5 worm cellular contexts compared by ENCODE assay signal in the genomic region with DNA sequence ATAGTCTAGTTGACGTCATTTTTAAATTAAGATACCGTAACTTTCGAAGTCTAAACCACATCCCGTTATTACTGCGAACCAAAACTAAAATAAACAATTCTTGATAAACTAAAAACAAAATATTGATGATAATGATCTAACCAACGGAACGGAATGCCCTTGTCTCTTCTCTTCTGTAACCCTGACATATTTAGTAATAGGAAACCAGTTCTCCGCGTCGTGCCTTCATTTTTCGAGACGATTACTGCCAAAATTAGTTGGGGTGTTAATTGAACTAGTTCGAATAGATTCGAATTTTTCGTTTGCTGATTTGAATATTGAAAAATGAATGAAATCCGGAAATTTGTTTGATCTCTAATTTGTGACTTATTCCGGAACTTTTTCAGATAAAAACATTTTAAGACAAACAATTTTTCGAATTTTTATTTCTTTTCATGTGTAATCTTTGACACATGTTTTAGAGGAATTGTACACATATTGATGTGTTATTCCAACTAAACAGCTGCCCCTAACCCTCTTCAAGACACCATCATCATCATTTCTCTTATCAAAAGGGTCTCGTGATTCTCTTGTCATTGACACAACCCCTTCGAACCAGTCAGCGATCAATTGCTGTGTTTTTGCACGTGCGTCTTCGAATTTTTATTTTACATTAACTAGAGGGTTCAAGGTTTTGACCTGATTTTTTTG.
A peak's percentile ranks its signal among the peaks of the same experiment; 100 is the strongest.
TF ChIP-seq lines count a peak whose summit lies in the region.

No protein-coding gene starts in this region.

TF ChIP-seq in whole organism, L1 larva, 84 proteins besides CTCF, POLR2A, EP300 and RAD21 (continued from another document and continues in another):
- TF ChIP-seq snu-23 (GFP tag; optimal IDR thresholded peaks at IDR 0.05; lab: Kevin White, UChicago) (peak; percentile 86), nhr-90 (tag; optimal IDR thresholded peaks at IDR 0.05; lab: Kevin White, UChicago; ENCODE audit: poor library complexity) (peak; percentile 68), nhr-11 (tag; optimal IDR thresholded peaks at IDR 0.05; lab: Kevin White, UChicago) (peak; percentile 79), nhr-47 (tag; optimal IDR thresholded peaks at IDR 0.05; lab: Kevin White, UChicago) (peak; percentile 71), nhr-71 (tag; optimal IDR thresholded peaks at IDR 0.05; lab: Kevin White, UChicago) (peak; percentile 95), ceh-88 (GFP tag; IDR thresholded peaks at IDR 0.05; lab: Robert Waterston, UW) (peak; percentile 50; the same call in 1 of the 2 replicates), nhr-20 (tag; optimal IDR thresholded peaks at IDR 0.05; lab: Kevin White, UChicago) (peak; percentile 93), nhr-76 (tag; optimal IDR thresholded peaks at IDR 0.05; lab: Kevin White, UChicago) (no peak), unc-62 (GFP tag; optimal IDR thresholded peaks at IDR 0.05; lab: Kevin White, UChicago) (no peak), nhr-77 (tag; optimal IDR thresholded peaks at IDR 0.05; lab: Kevin White, UChicago) (no peak), ceh-90 (tag; optimal IDR thresholded peaks at IDR 0.05; lab: Kevin White, UChicago) (no peak), fkh-10 (GFP tag; optimal IDR thresholded peaks at IDR 0.05; lab: Kevin White, UChicago) (no peak), pag-3 (tag; optimal IDR thresholded peaks at IDR 0.05; lab: Kevin White, UChicago; ENCODE audit: borderline replicate concordance, insufficient read depth) (no peak), lin-13 (GFP tag; optimal IDR thresholded peaks at IDR 0.05; lab: Kevin White, UChicago) (peak; percentile 69), blmp-1 (tag; optimal IDR thresholded peaks at IDR 0.05; lab: Kevin White, UChicago) (peak; percentile 79), lin-35 (GFP tag; optimal IDR thresholded peaks at IDR 0.05; lab: Kevin White, UChicago) (peak; percentile 28 to 72), ces-1 (GFP tag; optimal IDR thresholded peaks at IDR 0.05; lab: Kevin White, UChicago) (no peak), aly-2 (tag; optimal IDR thresholded peaks at IDR 0.05; lab: Kevin White, UChicago) (no peak), mef-2 (tag; optimal IDR thresholded peaks at IDR 0.05; lab: Kevin White, UChicago) (no peak), sup-37 (GFP tag; optimal IDR thresholded peaks at IDR 0.05; lab: Kevin White, UChicago) (no peak), aha-1 (tag; optimal IDR thresholded peaks at IDR 0.05; lab: Kevin White, UChicago) (no peak), mep-1 (tag; optimal IDR thresholded peaks at IDR 0.05; lab: Kevin White, UChicago) (peak; percentile 81), hpl-2 (GFP tag; optimal IDR thresholded peaks at IDR 0.05; lab: Kevin White, UChicago) (no peak), zip-4 (GFP tag; optimal IDR thresholded peaks at IDR 0.05; lab: Kevin White, UChicago) (peak; percentile 29)

TF ChIP-seq in whole organism, L2 larva, 48 proteins besides CTCF, POLR2A, EP300 and RAD21 (continued from another document and continues in another):
- TF ChIP-seq ama-1 (optimal IDR thresholded peaks at IDR 0.05; lab: Kevin White, UChicago) (no peak), elt-3 (tag; optimal IDR thresholded peaks at IDR 0.05; lab: Kevin White, UChicago) (no peak), mbf-1 (tag; optimal IDR thresholded peaks at IDR 0.05; lab: Kevin White, UChicago) (no peak), mab-5 (tag; optimal IDR thresholded peaks at IDR 0.05; lab: Kevin White, UChicago) (no peak), ZK546.5 (tag; optimal IDR thresholded peaks at IDR 0.05; lab: Kevin White, UChicago) (no peak), nhr-6 (tag; optimal IDR thresholded peaks at IDR 0.05; lab: Kevin White, UChicago) (peak; percentile 33), ztf-1 (GFP tag; conservative IDR thresholded peaks at IDR 0.05; lab: Robert Waterston, UW) (no peak), crh-2 (tag; optimal IDR thresholded peaks at IDR 0.05; lab: Kevin White, UChicago) (peak; percentile 83), dmd-4 (tag; optimal IDR thresholded peaks at IDR 0.05; lab: Kevin White, UChicago) (no peak), ztf-4 (tag; optimal IDR thresholded peaks at IDR 0.05; lab: Kevin White, UChicago) (no peak), ceh-16 (tag; optimal IDR thresholded peaks at IDR 0.05; lab: Kevin White, UChicago) (peak; percentile 82), nhr-237 (tag; optimal IDR thresholded peaks at IDR 0.05; lab: Kevin White, UChicago) (no peak), skn-1 (tag; optimal IDR thresholded peaks at IDR 0.05; lab: Kevin White, UChicago) (no peak), sem-4 (tag; optimal IDR thresholded peaks at IDR 0.05; lab: Kevin White, UChicago) (no peak), sma-9 (GFP tag; optimal IDR thresholded peaks at IDR 0.05; lab: Kevin White, UChicago) (peak; percentile 95), sma-9 (tag; optimal IDR thresholded peaks at IDR 0.05; lab: Kevin White, UChicago) (no peak), nhr-11 (tag; optimal IDR thresholded peaks at IDR 0.05; lab: Kevin White, UChicago) (no peak), unc-62 (GFP tag; optimal IDR thresholded peaks at IDR 0.05; lab: Kevin White, UChicago) (no peak), ztf-11 (tag; optimal IDR thresholded peaks at IDR 0.05; lab: Kevin White, UChicago) (no peak), egl-27 (tag; optimal IDR thresholded peaks at IDR 0.05; lab: Kevin White, UChicago) (peak; percentile 61), unc-39 (tag; optimal IDR thresholded peaks at IDR 0.05; lab: Kevin White, UChicago) (no peak), nhr-23 (tag; optimal IDR thresholded peaks at IDR 0.05; lab: Kevin White, UChicago) (no peak), blmp-1 (tag; optimal IDR thresholded peaks at IDR 0.05; lab: Kevin White, UChicago; ENCODE audit: insufficient read depth) (no peak), lin-11 (tag; optimal IDR thresholded peaks at IDR 0.05; lab: Kevin White, UChicago) (no peak), peb-1 (tag; optimal IDR thresholded peaks at IDR 0.05; lab: Kevin White, UChicago) (no peak), alr-1 (tag; optimal IDR thresholded peaks at IDR 0.05; lab: Kevin White, UChicago) (no peak), fos-1 (tag; optimal IDR thresholded peaks at IDR 0.05; lab: Kevin White, UChicago) (peak; percentile 90)

TF ChIP-seq in whole organism, L3 larva, 47 proteins besides CTCF, POLR2A, EP300 and RAD21 (continued from another document):
- TF ChIP-seq fkh-2 (tag; optimal IDR thresholded peaks at IDR 0.05; lab: Kevin White, UChicago) (no peak), elt-2 (tag; optimal IDR thresholded peaks at IDR 0.05; lab: Kevin White, UChicago) (peak; percentile 89), ama-1 (optimal IDR thresholded peaks at IDR 0.05; lab: Kevin White, UChicago) (peak; percentile 24), ceh-9 (tag; optimal IDR thresholded peaks at IDR 0.05; lab: Kevin White, UChicago) (no peak), pqm-1 (tag; optimal IDR thresholded peaks at IDR 0.05; lab: Kevin White, UChicago) (peak; percentile 75), ceh-28 (tag; optimal IDR thresholded peaks at IDR 0.05; lab: Kevin White, UChicago) (peak; percentile 71), skn-1 (tag; optimal IDR thresholded peaks at IDR 0.05; lab: Kevin White, UChicago) (peak; percentile 70), ceh-82 (tag; optimal IDR thresholded peaks at IDR 0.05; lab: Kevin White, UChicago) (no peak), jun-1 (tag; optimal IDR thresholded peaks at IDR 0.05; lab: Kevin White, UChicago) (peak; percentile 72), mdl-1 (tag; optimal IDR thresholded peaks at IDR 0.05; lab: Kevin White, UChicago) (peak; percentile 82), elt-1 (tag; optimal IDR thresholded peaks at IDR 0.05; lab: Kevin White, UChicago) (peak; percentile 32), aly-2 (tag; optimal IDR thresholded peaks at IDR 0.05; lab: Kevin White, UChicago) (no peak), nhr-237 (tag; optimal IDR thresholded peaks at IDR 0.05; lab: Kevin White, UChicago) (no peak), elt-3 (tag; optimal IDR thresholded peaks at IDR 0.05; lab: Kevin White, UChicago) (peak in 1 of 3 experiments; percentile 51), pha-4 (tag; optimal IDR thresholded peaks at IDR 0.05; lab: Kevin White, UChicago) (peak; percentile 82), ztf-11 (tag; optimal IDR thresholded peaks at IDR 0.05; lab: Kevin White, UChicago) (no peak), nhr-67 (tag; optimal IDR thresholded peaks at IDR 0.05; lab: Kevin White, UChicago) (no peak), nhr-23 (tag; optimal IDR thresholded peaks at IDR 0.05; lab: Kevin White, UChicago) (peak; percentile 84), nhr-11 (tag; optimal IDR thresholded peaks at IDR 0.05; lab: Kevin White, UChicago) (peak; percentile 8), fos-1 (tag; optimal IDR thresholded peaks at IDR 0.05; lab: Kevin White, UChicago) (peak; percentile 74)

TF ChIP-seq in whole organism, L4 larva, 104 proteins besides CTCF, POLR2A, EP300 and RAD21 (continued from another document and continues in another):
- TF ChIP-seq pha-4 (GFP tag; IDR thresholded peaks at IDR 0.05; lab: Robert Waterston, UW) = peak; percentile 59; the same call in 1 of the 2 replicates
- TF ChIP-seq pha-4 (tag; optimal IDR thresholded peaks at IDR 0.05; lab: Kevin White, UChicago) = no peak
- TF ChIP-seq mxl-3 (GFP tag; optimal IDR thresholded peaks at IDR 0.05; lab: Kevin White, UChicago) = peak; percentile 54
- TF ChIP-seq vab-7 (GFP tag; IDR thresholded peaks at IDR 0.05; lab: Robert Waterston, UW) = no peak
- TF ChIP-seq set-16 (GFP tag; IDR thresholded peaks at IDR 0.05; lab: Robert Waterston, UW) = no peak
- TF ChIP-seq nhr-42 (GFP tag; IDR thresholded peaks at IDR 0.05; lab: Robert Waterston, UW) = no peak
- TF ChIP-seq mdl-1 (tag; optimal IDR thresholded peaks at IDR 0.05; lab: Kevin White, UChicago) = peak; percentile 70 to 96
- no peak for TF ChIP-seq nhr-111 (GFP tag; optimal IDR thresholded peaks at IDR 0.05; lab: Kevin White, UChicago)
- TF ChIP-seq T26A8.4 (GFP tag; IDR thresholded peaks at IDR 0.05; lab: Robert Waterston, UW) = peak; percentile 37; the same call in 1 of the 2 replicates
- TF ChIP-seq lim-7 (GFP tag; IDR thresholded peaks at IDR 0.05; lab: Robert Waterston, UW) = no peak
- no peak for TF ChIP-seq fkh-10 (GFP tag; optimal IDR thresholded peaks at IDR 0.05; lab: Kevin White, UChicago)
- no peak for TF ChIP-seq egl-43 (GFP tag; IDR thresholded peaks at IDR 0.05; lab: Robert Waterston, UW)
- TF ChIP-seq Y48G9A.11 (GFP tag; IDR thresholded peaks at IDR 0.05; lab: Robert Waterston, UW) = 0 out of 2 replicates have a peak, but pooled peaks have one; percentile 25
- peak; percentile 94 for TF ChIP-seq aha-1 (tag; lab: Kevin White, UChicago)
- TF ChIP-seq jun-1 (tag; optimal IDR thresholded peaks at IDR 0.05; lab: Kevin White, UChicago) = no peak
- no peak for TF ChIP-seq lin-13 (GFP tag; optimal IDR thresholded peaks at IDR 0.05; lab: Kevin White, UChicago)
- TF ChIP-seq mes-2 (tag; optimal IDR thresholded peaks at IDR 0.05; lab: Kevin White, UChicago; ENCODE audit: poor library complexity, severe bottlenecking) = peak; percentile 66
- no peak for TF ChIP-seq unc-130 (GFP tag; optimal IDR thresholded peaks at IDR 0.05; lab: Kevin White, UChicago)
- TF ChIP-seq madf-9 (GFP tag; conservative IDR thresholded peaks at IDR 0.05; lab: Robert Waterston, UW) = no peak
- TF ChIP-seq ceh-44 (GFP tag; IDR thresholded peaks at IDR 0.05; lab: Robert Waterston, UW) = no peak
- TF ChIP-seq saeg-2 (GFP tag; IDR thresholded peaks at IDR 0.05; lab: Robert Waterston, UW) = peak; percentile 67; the same call in 1 of the 2 replicates
- TF ChIP-seq zip-2 (tag; optimal IDR thresholded peaks at IDR 0.05; lab: Kevin White, UChicago) = peak; percentile 65
- no peak for TF ChIP-seq ceh-28 (tag; optimal IDR thresholded peaks at IDR 0.05; lab: Kevin White, UChicago)
- no peak for TF ChIP-seq F10B5.3 (tag; optimal IDR thresholded peaks at IDR 0.05; lab: Kevin White, UChicago)
- no peak for TF ChIP-seq ctbp-1 (GFP tag; IDR thresholded peaks at IDR 0.05; lab: Robert Waterston, UW)
- no peak for TF ChIP-seq zag-1 (tag; optimal IDR thresholded peaks at IDR 0.05; lab: Kevin White, UChicago)
- TF ChIP-seq lin-39 (tag; optimal IDR thresholded peaks at IDR 0.05; lab: Kevin White, UChicago) = no peak
- TF ChIP-seq mxl-2 (GFP tag; conservative IDR thresholded peaks at IDR 0.05; lab: Robert Waterston, UW) = peak; percentile 63; the same call in 1 of the 2 replicates
- no peak for TF ChIP-seq egl-27 (tag; optimal IDR thresholded peaks at IDR 0.05; lab: Kevin White, UChicago)
- TF ChIP-seq daf-12 (tag; optimal IDR thresholded peaks at IDR 0.05; lab: Kevin White, UChicago) = no peak
- no peak for TF ChIP-seq ama-1 (optimal IDR thresholded peaks at IDR 0.05; lab: Kevin White, UChicago)
- TF ChIP-seq zfp-2 (tag; optimal IDR thresholded peaks at IDR 0.05; lab: Kevin White, UChicago) = no peak

TF ChIP-seq in whole organism, young adult, 124 proteins besides CTCF, POLR2A, EP300 and RAD21 (continued from another document and continues in another):
- TF ChIP-seq cebp-1 (GFP tag; IDR thresholded peaks at IDR 0.05; lab: Robert Waterston, UW) (peak; percentile 47; the same call in 1 of the 2 replicates), cebp-1 (tag; optimal IDR thresholded peaks at IDR 0.05; lab: Kevin White, UChicago) (peak; percentile 76), unc-130 (GFP tag; optimal IDR thresholded peaks at IDR 0.05; lab: Kevin White, UChicago) (no peak), fkh-3 (tag; optimal IDR thresholded peaks at IDR 0.05; lab: Kevin White, UChicago) (no peak), sptf-2 (GFP tag; optimal IDR thresholded peaks at IDR 0.05; lab: Kevin White, UChicago) (no peak), somi-1 (GFP tag; optimal IDR thresholded peaks at IDR 0.05; lab: Kevin White, UChicago) (peak; percentile 68), mxl-1 (tag; optimal IDR thresholded peaks at IDR 0.05; lab: Kevin White, UChicago) (no peak), F52B5.7 (tag; optimal IDR thresholded peaks at IDR 0.05; lab: Kevin White, UChicago) (no peak), ZK185.1 (tag; optimal IDR thresholded peaks at IDR 0.05; lab: Kevin White, UChicago; ENCODE audit: poor library complexity, severe bottlenecking) (no peak), madf-10 (tag; optimal IDR thresholded peaks at IDR 0.05; lab: Kevin White, UChicago) (peak; percentile 30), mes-4 (tag; optimal IDR thresholded peaks at IDR 0.05; lab: Kevin White, UChicago) (no peak), attf-6 (GFP tag; IDR thresholded peaks at IDR 0.05; lab: Robert Waterston, UW) (no peak), Y67H2A.10 (GFP tag; conservative IDR thresholded peaks at IDR 0.05; lab: Robert Waterston, UW) (no peak), lsl-1 (GFP tag; optimal IDR thresholded peaks at IDR 0.05; lab: Kevin White, UChicago) (no peak), ceh-100 (GFP tag; IDR thresholded peaks at IDR 0.05; lab: Robert Waterston, UW) (no peak), Y53G8AR.9 (GFP tag; conservative IDR thresholded peaks at IDR 0.05; lab: Robert Waterston, UW) (peak; percentile 21; the same call in 1 of the 2 replicates), bed-2 (GFP tag; IDR thresholded peaks at IDR 0.05; lab: Robert Waterston, UW) (no peak), K11D2.4 (GFP tag; IDR thresholded peaks at IDR 0.05; lab: Robert Waterston, UW) (peak; percentile 28; the same call in 1 of the 2 replicates), F57C9.4 (tag; optimal IDR thresholded peaks at IDR 0.05; lab: Kevin White, UChicago) (no peak), nfyb-1 (GFP tag; IDR thresholded peaks at IDR 0.05; lab: Robert Waterston, UW) (peak; percentile 82), pha-4 (tag; optimal IDR thresholded peaks at IDR 0.05; lab: Kevin White, UChicago) (no peak), F37B4.10 (GFP tag; IDR thresholded peaks at IDR 0.05; lab: Robert Waterston, UW) (no peak), rpc-1 (optimal IDR thresholded peaks at IDR 0.05; lab: Kevin White, UChicago) (no peak), rpc-1 (tag; optimal IDR thresholded peaks at IDR 0.05; lab: Kevin White, UChicago) (no peak), T26A5.8 (tag; optimal IDR thresholded peaks at IDR 0.05; lab: Kevin White, UChicago) (no peak), B0035.1 (tag; optimal IDR thresholded peaks at IDR 0.05; lab: Kevin White, UChicago) (no peak), lsy-27 (tag; optimal IDR thresholded peaks at IDR 0.05; lab: Kevin White, UChicago; ENCODE audit: borderline replicate concordance, insufficient read depth) (no peak), ceh-40 (GFP tag; IDR thresholded peaks at IDR 0.05; lab: Robert Waterston, UW) (no peak), egl-18 (GFP tag; IDR thresholded peaks at IDR 0.05; lab: Robert Waterston, UW) (no peak), F39B2.1 (GFP tag; IDR thresholded peaks at IDR 0.05; lab: Robert Waterston, UW) (no peak), nfya-1 (tag; optimal IDR thresholded peaks at IDR 0.05; lab: Kevin White, UChicago; ENCODE audit: borderline replicate concordance, insufficient read depth) (no peak), tbx-9 (tag; optimal IDR thresholded peaks at IDR 0.05; lab: Kevin White, UChicago; ENCODE audit: borderline replicate concordance) (no peak), ets-4 (GFP tag; optimal IDR thresholded peaks at IDR 0.05; lab: Kevin White, UChicago) (peak; percentile 39), dpl-1 (GFP tag; optimal IDR thresholded peaks at IDR 0.05; lab: Kevin White, UChicago) (no peak)
